Worm (Caenorhabditis elegans) whole organism, young adult: Measurements from ENCODE around the gene mtch-1.

Source experiments
- F49E8.2 ChIP-seq: sonication (generic microtip); optimal IDR thresholded peaks from 3 replicates; lab custom pipeline; 2017; ENCODE audit warnings: missing genetic modification characterization, mild to moderate bottlenecking, missing compliant biosample characterization, antibody characterized with exemption, moderate library complexity; ENCODE audit not compliant: insufficient read depth
- F57A8.1 ChIP-seq: fragments of 200-800 bp; sonication (Bioruptor generic); optimal IDR thresholded peaks from 2 replicates; lab custom pipeline; 2018; ENCODE audit warnings: mild to moderate bottlenecking, missing genetic modification characterization, moderate library complexity, missing compliant biosample characterization
- him-1 ChIP-seq: sonication (generic microtip); optimal IDR thresholded peaks from 2 replicates; lab custom pipeline; 2016; ENCODE audit warnings: missing genotype, missing genetic modification reagents, missing genetic modification characterization, missing compliant biosample characterization
- nfya-1 ChIP-seq: sonication (generic microtip); optimal IDR thresholded peaks from 2 replicates; lab custom pipeline; 2017; ENCODE audit warnings: antibody characterized with exemption, missing compliant biosample characterization, missing genetic modification characterization, borderline replicate concordance; ENCODE audit not compliant: insufficient read depth
- nfya-2 ChIP-seq: fragments of 200-800 bp; sonication (Bioruptor generic); IDR thresholded peaks from 2 replicates; pipeline ENCODE4 v1.3.6; 2022; ENCODE audit warnings: missing genetic modification reagents, missing genetic modification characterization, missing compliant biosample characterization
- unc-62 ChIP-seq: fragments of 150-350 bp; optimal IDR thresholded peaks from 2 replicates; lab custom pipeline; 2014; ENCODE audit warnings: missing biosample characterization, missing genetic modification reagents, missing genetic modification characterization

- no peak for TF ChIP-seq F49E8.2
- no peak for TF ChIP-seq unc-62 (GFP tag; lab: Kevin White, UChicago)
- no peak for TF ChIP-seq F57A8.1
- TF ChIP-seq nfya-1 (tag; lab: Kevin White, UChicago), result no peak
- no peak for TF ChIP-seq him-1 (tag; lab: Kevin White, UChicago)
- TF ChIP-seq nfya-2 (GFP tag; lab: Robert Waterston, UW), result no peak
Observed at ce11 chrII:7397273-7397840, 23.4 kb upstream of the mtch-1 start.
